Worm (Caenorhabditis elegans): ENCODE data around the gene C27B7.7.

The C27B7.7 gene

DNA sequence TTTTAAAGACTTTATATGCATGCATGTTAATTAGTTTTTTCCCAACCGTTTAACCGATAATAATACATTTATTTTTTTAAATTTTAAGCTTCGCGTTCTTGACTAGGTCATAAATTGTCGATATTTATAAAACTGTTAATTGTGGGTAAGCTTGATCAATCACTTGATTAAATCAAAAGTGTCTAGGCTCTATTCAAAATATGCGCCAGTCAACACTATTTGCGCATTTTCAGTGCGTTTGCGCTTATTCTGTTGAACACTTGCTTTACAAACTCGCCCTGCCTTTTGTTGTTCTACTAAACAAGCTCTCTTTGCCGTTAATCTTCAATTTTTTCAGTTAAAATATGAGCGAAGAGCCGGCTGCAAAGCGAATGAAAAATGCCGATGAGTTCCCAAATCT, 15.7 kb upstream of the C27B7.7 start, which contains the start of gene spr-2 (continued):
- TF ChIP-seq dmd-4 (tag; optimal IDR thresholded peaks at IDR 0.05) (no peak), lin-39 (tag; optimal IDR thresholded peaks at IDR 0.05) (no peak), nhr-11 (tag; optimal IDR thresholded peaks at IDR 0.05) (no peak), ceh-16 (tag; optimal IDR thresholded peaks at IDR 0.05) (no peak), gmeb-1 (tag; optimal IDR thresholded peaks at IDR 0.05) (peak; percentile 89), mdl-1 (tag; optimal IDR thresholded peaks at IDR 0.05) (no peak), egl-27 (tag; optimal IDR thresholded peaks at IDR 0.05) (no peak), sma-3 (GFP tag; optimal IDR thresholded peaks at IDR 0.05) (peak; percentile 70), zag-1 (tag; optimal IDR thresholded peaks at IDR 0.05) (no peak), nhr-21 (tag; optimal IDR thresholded peaks at IDR 0.05) (peak; percentile 56), ztf-11 (tag; optimal IDR thresholded peaks at IDR 0.05) (no peak), unc-55 (GFP tag; optimal IDR thresholded peaks at IDR 0.05) (peak; percentile 90), nhr-12 (tag; optimal IDR thresholded peaks at IDR 0.05) (no peak)

DNA sequence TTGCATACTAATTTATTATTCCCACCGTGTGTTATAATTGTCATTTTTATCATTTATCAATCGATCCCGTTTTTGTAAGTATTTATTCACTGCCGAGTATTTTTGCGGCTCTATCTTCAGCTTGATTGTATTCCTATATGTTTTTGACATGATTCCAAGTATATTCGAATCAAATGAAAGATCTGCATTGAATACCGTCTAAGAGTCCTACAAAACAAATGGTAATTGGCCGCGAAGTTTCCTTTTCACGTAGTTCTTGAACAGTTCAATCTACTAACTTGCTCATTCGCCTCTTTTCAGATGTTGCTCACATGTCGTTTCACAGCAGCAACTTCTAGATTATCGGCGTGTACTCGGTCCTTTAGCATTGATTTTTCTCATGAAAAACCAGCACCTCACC, 14.3 kb upstream of the C27B7.7 start, which contains the start of gene C27B7.2:
Gene C27B7.2, plus strand, starts transcription at position 301 of the 400 bp plus-strand sequence.
- TF ChIP-seq fos-1 (tag; optimal IDR thresholded peaks at IDR 0.05): no peak
- no peak for TF ChIP-seq lsy-2 (tag; optimal IDR thresholded peaks at IDR 0.05)
- no peak for TF ChIP-seq F13H6.1 (tag; optimal IDR thresholded peaks at IDR 0.05)
- no peak for TF ChIP-seq ama-1 (optimal IDR thresholded peaks at IDR 0.05)
- TF ChIP-seq ZK546.5 (tag; optimal IDR thresholded peaks at IDR 0.05): no peak
- no peak for TF ChIP-seq peb-1 (tag; optimal IDR thresholded peaks at IDR 0.05)
- no peak for TF ChIP-seq lin-11 (tag; optimal IDR thresholded peaks at IDR 0.05)
- no peak for TF ChIP-seq blmp-1 (tag; optimal IDR thresholded peaks at IDR 0.05; ENCODE audit: insufficient read depth)
- TF ChIP-seq ztf-11 (tag; optimal IDR thresholded peaks at IDR 0.05): no peak
- TF ChIP-seq mbf-1 (tag; optimal IDR thresholded peaks at IDR 0.05): no peak
- no peak for TF ChIP-seq alr-1 (tag; optimal IDR thresholded peaks at IDR 0.05)
- no peak for TF ChIP-seq ceh-16 (tag; optimal IDR thresholded peaks at IDR 0.05)
- no peak for TF ChIP-seq gmeb-1 (tag; optimal IDR thresholded peaks at IDR 0.05)
- TF ChIP-seq egl-27 (tag; optimal IDR thresholded peaks at IDR 0.05): no peak
- TF ChIP-seq mdl-1 (tag; optimal IDR thresholded peaks at IDR 0.05): no peak
- no peak for TF ChIP-seq Y55F3AM.14 (GFP tag; optimal IDR thresholded peaks at IDR 0.05)

DNA sequence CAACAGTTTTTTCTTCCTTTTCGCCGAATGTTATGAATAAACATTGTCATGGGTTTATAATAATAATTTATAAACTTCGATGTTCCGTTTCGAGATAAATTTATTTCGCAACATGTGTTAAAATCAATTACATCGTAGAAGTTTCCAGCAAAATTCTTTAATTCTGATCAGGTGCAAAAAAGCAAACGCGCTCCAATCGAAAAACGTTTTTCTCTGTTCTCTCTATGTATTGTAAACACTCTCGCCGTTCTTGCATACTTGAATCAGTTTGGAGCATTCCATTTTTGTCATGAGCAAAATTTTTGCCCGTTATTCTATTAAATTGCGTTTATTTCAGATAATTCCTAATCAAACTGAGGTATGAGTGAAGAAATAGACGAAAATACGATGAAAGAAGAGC, 13.1 kb upstream of the C27B7.7 start, which contains the start of gene rad-54.L2:
Gene rad-54.L2, plus strand, starts transcription at position 332 of the 400 bp plus-strand sequence.
- TF ChIP-seq alr-1 (tag; optimal IDR thresholded peaks at IDR 0.05) (no peak), nhr-25 (tag; optimal IDR thresholded peaks at IDR 0.05) (peak; percentile 61), lin-13 (GFP tag; optimal IDR thresholded peaks at IDR 0.05) (peak; percentile 37), nhr-237 (tag; optimal IDR thresholded peaks at IDR 0.05) (no peak), nhr-129 (tag; optimal IDR thresholded peaks at IDR 0.05) (peak; percentile 64), skn-1 (tag; optimal IDR thresholded peaks at IDR 0.05) (no peak), fos-1 (tag; optimal IDR thresholded peaks at IDR 0.05) (peak; percentile 63), ama-1 (optimal IDR thresholded peaks at IDR 0.05) (no peak), unc-62 (GFP tag; optimal IDR thresholded peaks at IDR 0.05) (no peak), sma-3 (GFP tag; optimal IDR thresholded peaks at IDR 0.05) (peak; percentile 36), nhr-6 (tag; optimal IDR thresholded peaks at IDR 0.05) (no peak), snpc-4 (tag; optimal IDR thresholded peaks at IDR 0.05) (peak; percentile 52), nhr-10 (tag; optimal IDR thresholded peaks at IDR 0.05) (peak; percentile 39), nhr-12 (tag; optimal IDR thresholded peaks at IDR 0.05) (no peak), dmd-4 (tag; optimal IDR thresholded peaks at IDR 0.05) (no peak), mbf-1 (tag; optimal IDR thresholded peaks at IDR 0.05) (no peak), egl-27 (tag; optimal IDR thresholded peaks at IDR 0.05) (no peak), sma-9 (GFP tag; optimal IDR thresholded peaks at IDR 0.05) (no peak), sma-9 (tag; optimal IDR thresholded peaks at IDR 0.05) (no peak), ztf-4 (tag; optimal IDR thresholded peaks at IDR 0.05) (no peak), peb-1 (tag; optimal IDR thresholded peaks at IDR 0.05) (no peak), crh-2 (tag; optimal IDR thresholded peaks at IDR 0.05) (peak; percentile 80), lsy-2 (tag; optimal IDR thresholded peaks at IDR 0.05) (peak; percentile 30 to 72), aly-2 (tag; optimal IDR thresholded peaks at IDR 0.05) (no peak), ceh-82 (tag; optimal IDR thresholded peaks at IDR 0.05) (no peak), elt-3 (tag; optimal IDR thresholded peaks at IDR 0.05) (no peak), nhr-11 (tag; optimal IDR thresholded peaks at IDR 0.05) (no peak), C34F6.9 (tag; optimal IDR thresholded peaks at IDR 0.05) (peak; percentile 96), lin-11 (tag; optimal IDR thresholded peaks at IDR 0.05) (no peak), zag-1 (tag; optimal IDR thresholded peaks at IDR 0.05) (no peak), unc-39 (tag; optimal IDR thresholded peaks at IDR 0.05) (no peak), mab-5 (tag; optimal IDR thresholded peaks at IDR 0.05) (no peak), Y55F3AM.14 (GFP tag; optimal IDR thresholded peaks at IDR 0.05) (no peak), unc-55 (GFP tag; optimal IDR thresholded peaks at IDR 0.05) (peak; percentile 86), lin-39 (tag; optimal IDR thresholded peaks at IDR 0.05) (no peak), mdl-1 (tag; optimal IDR thresholded peaks at IDR 0.05) (no peak), sem-4 (tag; optimal IDR thresholded peaks at IDR 0.05) (no peak), ztf-1 (GFP tag; conservative IDR thresholded peaks at IDR 0.05) (no peak), R02D3.7 (tag; optimal IDR thresholded peaks at IDR 0.05) (no peak), ceh-16 (tag; optimal IDR thresholded peaks at IDR 0.05) (no peak), F13H6.1 (tag; optimal IDR thresholded peaks at IDR 0.05) (peak; percentile 29), ZK546.5 (tag; optimal IDR thresholded peaks at IDR 0.05) (no peak), ztf-11 (tag; optimal IDR thresholded peaks at IDR 0.05) (no peak), blmp-1 (tag; optimal IDR thresholded peaks at IDR 0.05; ENCODE audit: insufficient read depth) (no peak), elt-1 (tag; optimal IDR thresholded peaks at IDR 0.05) (no peak)

Data from whole organism, L2 larva.